Fruit fly (Drosophila melanogaster): Measurements from ENCODE around the gene CG14739.

Gene CG14739

DNA sequence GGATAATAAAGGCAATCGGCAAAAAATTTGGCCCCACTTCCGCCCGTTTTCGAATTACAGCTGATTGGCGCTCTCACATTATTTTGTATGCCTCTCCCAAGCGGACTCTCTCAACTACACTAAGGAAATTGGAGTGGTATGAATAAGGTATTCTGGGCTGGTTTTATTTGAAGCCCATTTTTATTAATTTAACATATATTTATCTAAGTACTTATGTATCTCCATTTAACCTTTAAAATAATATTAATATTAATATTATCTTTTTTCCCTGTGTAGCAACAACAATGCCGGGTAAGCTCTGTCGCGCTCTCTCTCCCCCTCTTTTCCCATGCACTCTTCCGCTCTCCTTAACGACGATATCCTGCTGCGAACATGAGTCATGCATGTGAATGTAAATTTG lies 29.9 kb upstream of the CG14739 start (continued):
- no peak for TF ChIP-seq Usf (GFP tag; optimal IDR thresholded peaks at IDR 0.05)
- TF ChIP-seq zen (tag; optimal IDR thresholded peaks at IDR 0.05), result no peak
- TF ChIP-seq so (GFP tag; IDR thresholded peaks at IDR 0.05), result peak; percentile 77
- peak; percentile 79 for TF ChIP-seq CG10147 (GFP tag; optimal IDR thresholded peaks at IDR 0.05)
- TF ChIP-seq CG9437 (GFP tag; optimal IDR thresholded peaks at IDR 0.05), result peak; percentile 41
- no peak for TF ChIP-seq CG15479 (GFP tag; optimal IDR thresholded peaks at IDR 0.05)
- TF ChIP-seq CG10321 (GFP tag; IDR thresholded peaks at IDR 0.05), result 0 out of 2 replicates have a peak, but pooled peaks have one; percentile 20
- no peak for TF ChIP-seq cato (GFP tag; optimal IDR thresholded peaks at IDR 0.05; ENCODE audit: borderline replicate concordance)
- no peak for TF ChIP-seq sr (GFP tag; IDR thresholded peaks at IDR 0.05)
- TF ChIP-seq CG11560 (tag; IDR thresholded peaks at IDR 0.05), result no peak; the same call in 2 of the 3 replicates
- peak; percentile 77 for TF ChIP-seq CG12659 (GFP tag; optimal IDR thresholded peaks at IDR 0.05)
- TF ChIP-seq Kr (GFP tag; optimal IDR thresholded peaks at IDR 0.05), result no peak
- no peak for TF ChIP-seq Gsc (GFP tag; IDR thresholded peaks at IDR 0.05)
- no peak for TF ChIP-seq eve (GFP tag; optimal IDR thresholded peaks at IDR 0.05)
- TF ChIP-seq jumu (GFP tag; optimal IDR thresholded peaks at IDR 0.05), result no peak
- TF ChIP-seq Rfx (GFP tag; IDR thresholded peaks at IDR 0.05), result peak; percentile 83
- TF ChIP-seq CG34224 (GFP tag; IDR thresholded peaks at IDR 0.05; ENCODE audit: partially characterized antibody), result no peak
- no peak for TF ChIP-seq CG14860 (GFP tag; IDR thresholded peaks at IDR 0.05; ENCODE audit: partially characterized antibody)
- no peak for TF ChIP-seq CG7271 (tag; optimal IDR thresholded peaks at IDR 0.05)
- peak; percentile 85 for TF ChIP-seq CG14441 (GFP tag; IDR thresholded peaks at IDR 0.05)
- peak; percentile 79 for TF ChIP-seq CG9932 (GFP tag; IDR thresholded peaks at IDR 0.05)
- TF ChIP-seq CG11398 (GFP tag; optimal IDR thresholded peaks at IDR 0.05), result no peak
- TF ChIP-seq CG10267 (tag; optimal IDR thresholded peaks at IDR 0.05), result no peak
- TF ChIP-seq ham (GFP tag; IDR thresholded peaks at IDR 0.05), result no peak
- TF ChIP-seq Bgb (GFP tag; IDR thresholded peaks at IDR 0.05; ENCODE audit: partially characterized antibody), result no peak
- TF ChIP-seq ase (GFP tag; IDR thresholded peaks at IDR 0.05), result peak; percentile 76
- peak; percentile 87 for TF ChIP-seq dysf (GFP tag; IDR thresholded peaks at IDR 0.05)
- no peak for TF ChIP-seq YL-1 (GFP tag; optimal IDR thresholded peaks at IDR 0.05)
- TF ChIP-seq CG1233 (GFP tag; optimal IDR thresholded peaks at IDR 0.05), result peak; percentile 64
- TF ChIP-seq lab (GFP tag; optimal IDR thresholded peaks at IDR 0.05), result peak; percentile 93
- TF ChIP-seq NC2β (GFP tag; optimal IDR thresholded peaks at IDR 0.05), result no peak
- peak; percentile 74 for TF ChIP-seq Drgx (GFP tag; IDR thresholded peaks at IDR 0.05)
- peak; percentile 77; the same call in 2 of the 3 replicates for TF ChIP-seq CG11456 (GFP tag; IDR thresholded peaks at IDR 0.05)
- TF ChIP-seq Scr (GFP tag; IDR thresholded peaks at IDR 0.05; ENCODE audit: partially characterized antibody), result no peak
- peak; percentile 53 for TF ChIP-seq CG12219 (GFP tag; optimal IDR thresholded peaks at IDR 0.05)
- TF ChIP-seq oc (tag; optimal IDR thresholded peaks at IDR 0.05), result no peak
- no peak for TF ChIP-seq CG8089 (GFP tag; optimal IDR thresholded peaks at IDR 0.05)
- no peak for TF ChIP-seq CG10959 (GFP tag; IDR thresholded peaks at IDR 0.05)
- no peak for TF ChIP-seq HmgZ (tag; optimal IDR thresholded peaks at IDR 0.05)
- no peak for TF ChIP-seq Pdp1 (GFP tag; optimal IDR thresholded peaks at IDR 0.05)
- TF ChIP-seq ro (GFP tag; IDR thresholded peaks at IDR 0.05), result 0 out of 2 replicates have a peak, but pooled peaks have one; percentile 34
- TF ChIP-seq kni (GFP tag; optimal IDR thresholded peaks at IDR 0.05), result no peak
- TF ChIP-seq otp (GFP tag; IDR thresholded peaks at IDR 0.05), result peak; percentile 69; the same call in 2 of the 3 replicates
- no peak for TF ChIP-seq CG1792 (GFP tag; optimal IDR thresholded peaks at IDR 0.05)
- TF ChIP-seq CG12299 (tag; optimal IDR thresholded peaks at IDR 0.05), result peak; percentile 53
- TF ChIP-seq CG12104 (GFP tag; optimal IDR thresholded peaks at IDR 0.05), result peak; percentile 45
- peak; percentile 79 for TF ChIP-seq HHEX (GFP tag; optimal IDR thresholded peaks at IDR 0.05)
- no peak for TF ChIP-seq inv (GFP tag; IDR thresholded peaks at IDR 0.05; ENCODE audit: partially characterized antibody)
- TF ChIP-seq cg (GFP tag; optimal IDR thresholded peaks at IDR 0.05), result no peak
- no peak for TF ChIP-seq CG15073 (GFP tag; optimal IDR thresholded peaks at IDR 0.05)
- TF ChIP-seq CG14014 (GFP tag; IDR thresholded peaks at IDR 0.05), result peak; percentile 82
